Worm (Caenorhabditis elegans) whole organism, early embryonic: ENCODE results near the gene pir-2.

Experiments
- B0310.2 ChIP-seq: sonication (generic microtip); optimal IDR thresholded peaks from 2 replicates; lab custom pipeline; 2016; ENCODE audit warnings: mild to moderate bottlenecking, missing genetic modification characterization, missing compliant biosample characterization
- F13C5.2 ChIP-seq: sonication (generic microtip); optimal IDR thresholded peaks from 2 replicates; lab custom pipeline; 2017; ENCODE audit warnings: mild to moderate bottlenecking, missing genetic modification characterization, inconsistent platforms, missing compliant biosample characterization
- aly-1 ChIP-seq: sonication (generic microtip); optimal IDR thresholded peaks from 2 replicates; lab custom pipeline; 2016; ENCODE audit warnings: missing genetic modification characterization, missing compliant biosample characterization
- ama-1 ChIP-seq: fragments of 150-350 bp; optimal IDR thresholded peaks from 2 replicates; lab custom pipeline; 2014
- ceh-13 ChIP-seq: fragments of 200-800 bp; sonication (Bioruptor generic); optimal IDR thresholded peaks from 2 replicates; lab custom pipeline; 2018; ENCODE audit warnings: mild to moderate bottlenecking, missing genetic modification characterization, missing compliant biosample characterization
- ceh-36 ChIP-seq: sonication (generic microtip); optimal IDR thresholded peaks from 2 replicates; lab custom pipeline; 2016; ENCODE audit warnings: missing genetic modification characterization, inconsistent platforms, missing compliant biosample characterization
- ets-7 ChIP-seq: sonication (generic microtip); optimal IDR thresholded peaks from 2 replicates; lab custom pipeline; 2016; ENCODE audit warnings: missing genotype, missing genetic modification characterization, missing compliant biosample characterization
- flt-1 ChIP-seq: fragments of 200-800 bp; sonication (Bioruptor generic); IDR thresholded peaks from 2 replicates; pipeline ENCODE4 v1.3.6; 2022; ENCODE audit warnings: missing genetic modification characterization, missing compliant biosample characterization
- hmbx-1 ChIP-seq: sonication (generic microtip); optimal IDR thresholded peaks from 2 replicates; lab custom pipeline; 2016; ENCODE audit warnings: mild to moderate bottlenecking, missing genetic modification characterization, missing compliant biosample characterization
- hmg-4 ChIP-seq: fragments of 200-800 bp; sonication (Bioruptor generic); optimal IDR thresholded peaks from 2 replicates; lab custom pipeline; 2018; ENCODE audit warnings: mild to moderate bottlenecking, missing genetic modification characterization, missing compliant biosample characterization
- hnd-1 ChIP-seq: sonication (generic microtip); optimal IDR thresholded peaks from 2 replicates; lab custom pipeline; 2016; ENCODE audit warnings: missing genetic modification characterization, missing compliant biosample characterization
- pes-1 ChIP-seq: fragments of 200-800 bp; sonication (Bioruptor generic); IDR thresholded peaks from 2 replicates; pipeline ENCODE4 v1.3.6; 2022; ENCODE audit warnings: missing genetic modification reagents, missing genetic modification characterization, missing compliant biosample characterization
- scrt-1 ChIP-seq: fragments of 200-800 bp; sonication (Bioruptor generic); IDR thresholded peaks from 2 replicates; pipeline ENCODE4 v1.3.6; 2022; ENCODE audit warnings: missing genetic modification characterization, missing compliant biosample characterization
- sea-1 ChIP-seq: fragments of 200-800 bp; sonication (Bioruptor generic); conservative IDR thresholded peaks from 2 replicates; pipeline ENCODE4 v1.3.6; 2022; ENCODE audit warnings: missing genetic modification characterization, missing compliant biosample characterization
- tbx-11 ChIP-seq: fragments of 200-800 bp; sonication (Bioruptor generic); IDR thresholded peaks from 2 replicates; pipeline ENCODE4 v1.3.6; 2022; ENCODE audit warnings: missing genetic modification characterization, missing compliant biosample characterization
- tbx-37 ChIP-seq: fragments of 200-800 bp; sonication (Bioruptor generic); conservative IDR thresholded peaks from 2 replicates; pipeline ENCODE4 v1.3.6; 2022; ENCODE audit warnings: missing genetic modification reagents, missing genetic modification characterization, missing compliant biosample characterization
- tra-4 ChIP-seq: sonication (generic microtip); optimal IDR thresholded peaks from 2 replicates; lab custom pipeline; 2017; ENCODE audit warnings: missing genetic modification characterization, missing compliant biosample characterization

pir-2 gene

ce11 chrIII:9483716-9484115, 40.3 kb upstream of the pir-2 start:
- TF ChIP-seq ceh-36 (tag; lab: Kevin White, UChicago): no peak
- no peak for TF ChIP-seq scrt-1 (GFP tag; lab: Robert Waterston, UW)

ce11 chrIII:9482423-9482993, 39.1 kb upstream of the pir-2 start:
- no peak for TF ChIP-seq ets-7 (tag; lab: Kevin White, UChicago)

- no peak for TF ChIP-seq ceh-13 (GFP tag; lab: Kevin White, UChicago)
- no peak for TF ChIP-seq tbx-11 (GFP tag; lab: Robert Waterston, UW)
- no peak for TF ChIP-seq scrt-1 (GFP tag; lab: Robert Waterston, UW)
- TF ChIP-seq flt-1 (GFP tag; lab: Robert Waterston, UW): no peak
Measured at ce11 chrIII:9476564-9476963, 33.1 kb upstream of the pir-2 start.

ce11 chrIII:9474501-9474900, 31.1 kb upstream of the pir-2 start:
- TF ChIP-seq pes-1 (GFP tag; lab: Robert Waterston, UW): no peak
- no peak for TF ChIP-seq F13C5.2 (tag; lab: Kevin White, UChicago)
- no peak for TF ChIP-seq ama-1 (lab: Kevin White, UChicago)

- TF ChIP-seq scrt-1 (GFP tag; lab: Robert Waterston, UW) (no peak), B0310.2 (tag; lab: Kevin White, UChicago) (no peak), pes-1 (GFP tag; lab: Robert Waterston, UW) (no peak), tra-4 (tag; lab: Kevin White, UChicago) (no peak), hmg-4 (GFP tag; lab: Kevin White, UChicago) (no peak), ets-7 (tag; lab: Kevin White, UChicago) (no peak), ama-1 (lab: Kevin White, UChicago) (no peak), tbx-37 (GFP tag; lab: Robert Waterston, UW) (no peak), tbx-11 (GFP tag; lab: Robert Waterston, UW) (no peak), hmbx-1 (no peak), ceh-36 (tag; lab: Kevin White, UChicago) (no peak), ceh-13 (GFP tag; lab: Kevin White, UChicago) (no peak), F13C5.2 (tag; lab: Kevin White, UChicago) (no peak), aly-1 (no peak), flt-1 (GFP tag; lab: Robert Waterston, UW) (no peak), sea-1 (no peak), hnd-1 (tag; lab: Kevin White, UChicago) (no peak)
Measured at ce11 chrIII:9472464-9472863, 29.0 kb upstream of the pir-2 start.

- TF ChIP-seq tbx-11 (GFP tag; lab: Robert Waterston, UW): no peak
Measured at ce11 chrIII:9471996-9472395, 28.6 kb upstream of the pir-2 start.

ce11 chrIII:9467857-9468256, 24.4 kb upstream of the pir-2 start, which contains the start of gene tag-342:
Gene tag-342, plus strand, starts transcription at chrIII:9468157.
- no peak for TF ChIP-seq tbx-11 (GFP tag; lab: Robert Waterston, UW)
- TF ChIP-seq scrt-1 (GFP tag; lab: Robert Waterston, UW): no peak
- TF ChIP-seq tbx-37 (GFP tag; lab: Robert Waterston, UW): no peak
- no peak for TF ChIP-seq tra-4 (tag; lab: Kevin White, UChicago)
- no peak for TF ChIP-seq aly-1

- TF ChIP-seq ama-1 (lab: Kevin White, UChicago): no peak
- TF ChIP-seq hmg-4 (GFP tag; lab: Kevin White, UChicago): peak; percentile 18
Measured at ce11 chrIII:9467095-9467494, 23.7 kb upstream of the pir-2 start, which contains the start of gene baf-1. Gene baf-1, plus strand, starts transcription at chrIII:9467464.

- no peak for TF ChIP-seq B0310.2 (tag; lab: Kevin White, UChicago)
Measured at ce11 chrIII:9465865-9466264, 22.4 kb upstream of the pir-2 start, which contains the start of gene B0464.6. Gene B0464.6, minus strand, starts transcription at chrIII:9465965.

ce11 chrIII:9465424-9465823, 22.0 kb upstream of the pir-2 start, which contains the start of gene B0464.9:
Gene B0464.9, plus strand, starts transcription at chrIII:9465767.
- TF ChIP-seq ama-1 (lab: Kevin White, UChicago): no peak
- TF ChIP-seq tbx-37 (GFP tag; lab: Robert Waterston, UW): peak; percentile 51; the same call in 1 of the 2 replicates
- TF ChIP-seq pes-1 (GFP tag; lab: Robert Waterston, UW): peak; percentile 69
- TF ChIP-seq aly-1: no peak
